Worm (Caenorhabditis elegans): ENCODE measurements around the gene str-7.

- TF ChIP-seq ama-1 (optimal IDR thresholded peaks at IDR 0.05), result no peak
- no peak for TF ChIP-seq snpc-4 (tag; optimal IDR thresholded peaks at IDR 0.05)
- no peak for TF ChIP-seq daf-19 (GFP tag; conservative IDR thresholded peaks at IDR 0.05)
- TF ChIP-seq lin-13 (GFP tag; optimal IDR thresholded peaks at IDR 0.05), result no peak
- TF ChIP-seq nhr-237 (tag; optimal IDR thresholded peaks at IDR 0.05), result no peak
- no peak for TF ChIP-seq unc-62 (GFP tag; optimal IDR thresholded peaks at IDR 0.05 in 1 of 2)
- TF ChIP-seq unc-62 (tag; optimal IDR thresholded peaks at IDR 0.05), result no peak
- no peak for TF ChIP-seq madf-5 (GFP tag; IDR thresholded peaks at IDR 0.05)
- TF ChIP-seq ztf-11 (tag; optimal IDR thresholded peaks at IDR 0.05), result no peak
Measured at ce11 chrV:16055031-16055430, 44.3 kb downstream of the str-7 start, which contains the start of gene F14H3.4.

All from whole organism, L4 larva.